Worm (Caenorhabditis elegans): ENCODE results near the gene tomm-40.

The tomm-40 gene

DNA sequence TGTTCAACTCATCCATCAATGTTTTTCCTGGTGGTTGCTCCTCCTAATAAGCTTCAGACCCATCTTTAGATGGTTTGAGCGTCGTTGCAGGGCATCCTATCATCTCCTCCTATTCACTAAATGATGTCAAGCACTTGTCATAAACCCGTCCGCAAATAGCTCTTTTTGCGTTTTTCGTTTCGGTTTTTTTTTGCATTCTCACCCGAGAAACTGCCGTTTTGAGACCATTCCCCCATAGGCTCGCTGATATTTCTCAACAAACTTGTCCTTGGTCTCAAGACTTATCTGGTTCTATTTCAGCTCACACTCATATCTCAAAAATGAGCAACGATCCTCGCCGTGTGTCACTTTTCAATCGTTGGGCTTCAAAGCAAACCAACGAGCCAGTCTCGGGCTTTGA is 13.0 kb downstream of the tomm-40 start, which contains the start of gene cal-2:
Gene cal-2, plus strand, starts transcription at position 301 of the 400 bp plus-strand sequence.
- TF ChIP-seq dsc-1 (tag; optimal IDR thresholded peaks at IDR 0.05) (peak; percentile 1), alr-1 (tag; optimal IDR thresholded peaks at IDR 0.05; ENCODE audit: borderline replicate concordance) (no peak)

DNA sequence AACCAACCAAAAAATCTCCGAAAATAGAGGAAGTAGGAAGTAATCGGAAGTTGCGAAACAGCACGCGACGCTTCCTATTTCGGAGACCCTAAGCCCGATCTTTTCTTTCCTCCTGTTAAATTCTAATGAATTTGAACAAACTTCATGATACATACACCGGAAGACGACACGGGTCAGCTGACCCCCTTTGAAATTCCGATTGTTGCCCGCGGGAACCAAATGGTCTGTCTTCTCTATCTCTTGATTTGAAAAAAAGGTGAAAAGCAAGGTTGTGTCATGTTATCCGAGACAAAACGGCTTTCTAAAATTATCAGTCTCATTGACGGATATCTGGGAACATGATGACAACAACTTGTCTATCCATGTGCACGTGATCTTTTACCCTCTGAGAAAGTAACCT is 14.3 kb downstream of the tomm-40 start:
- TF ChIP-seq ceh-88 (GFP tag; IDR thresholded peaks at IDR 0.05) (no peak), tbx-2 (tag; optimal IDR thresholded peaks at IDR 0.05) (peak; percentile 35), aha-1 (tag; optimal IDR thresholded peaks at IDR 0.05) (no peak), mab-9 (GFP tag; IDR thresholded peaks at IDR 0.05) (no peak), unc-30 (tag; optimal IDR thresholded peaks at IDR 0.05) (no peak), hlh-17 (GFP tag; optimal IDR thresholded peaks at IDR 0.05; ENCODE audit: borderline replicate concordance) (no peak), ces-1 (GFP tag; optimal IDR thresholded peaks at IDR 0.05) (no peak), F16B12.6 (tag; optimal IDR thresholded peaks at IDR 0.05) (no peak), irx-1 (tag; optimal IDR thresholded peaks at IDR 0.05) (no peak), ama-1 (optimal IDR thresholded peaks at IDR 0.05) (no peak), nhr-19 (GFP tag; conservative IDR thresholded peaks at IDR 0.05) (peak; percentile 66), ets-5 (GFP tag; IDR thresholded peaks at IDR 0.05) (no peak), lin-15B (tag; optimal IDR thresholded peaks at IDR 0.05) (no peak), nhr-85 (tag) (no peak), nhr-28 (tag; optimal IDR thresholded peaks at IDR 0.05) (no peak), egl-13 (tag; optimal IDR thresholded peaks at IDR 0.05) (no peak), snpc-4 (tag; optimal IDR thresholded peaks at IDR 0.05) (no peak), blmp-1 (tag; optimal IDR thresholded peaks at IDR 0.05) (peak; percentile 81), unc-98 (GFP tag; IDR thresholded peaks at IDR 0.05) (0 out of 2 replicates have a peak, but pooled peaks have one; percentile 3), nhr-77 (tag; optimal IDR thresholded peaks at IDR 0.05) (no peak), lsy-2 (tag; optimal IDR thresholded peaks at IDR 0.05) (peak; percentile 33 to 71), ztf-4 (tag; optimal IDR thresholded peaks at IDR 0.05) (no peak), zip-4 (GFP tag; optimal IDR thresholded peaks at IDR 0.05) (no peak), nhr-12 (tag; optimal IDR thresholded peaks at IDR 0.05) (no peak), grh-1 (GFP tag; IDR thresholded peaks at IDR 0.05) (no peak), pqm-1 (tag; optimal IDR thresholded peaks at IDR 0.05) (no peak), elt-3 (tag; optimal IDR thresholded peaks at IDR 0.05) (no peak), fkh-8 (tag; optimal IDR thresholded peaks at IDR 0.05) (no peak), dsc-1 (tag; optimal IDR thresholded peaks at IDR 0.05) (no peak), alr-1 (tag; optimal IDR thresholded peaks at IDR 0.05; ENCODE audit: borderline replicate concordance) (no peak), C34B4.2 (tag; optimal IDR thresholded peaks at IDR 0.05) (no peak), efl-1 (optimal IDR thresholded peaks at IDR 0.05) (peak in 1 of 2 experiments; percentile 32), efl-1 (GFP tag; optimal IDR thresholded peaks at IDR 0.05 in 1 of 2) (no peak), zag-1 (tag; optimal IDR thresholded peaks at IDR 0.05) (no peak), fos-1 (tag; optimal IDR thresholded peaks at IDR 0.05) (no peak), fkh-10 (GFP tag; optimal IDR thresholded peaks at IDR 0.05) (no peak), C04F5.9 (tag; optimal IDR thresholded peaks at IDR 0.05) (no peak), elt-2 (tag; optimal IDR thresholded peaks at IDR 0.05) (no peak), mdl-1 (tag; optimal IDR thresholded peaks at IDR 0.05) (peak in 1 of 2 experiments; percentile 63), nhr-84 (tag; optimal IDR thresholded peaks at IDR 0.05) (no peak), ztf-11 (tag; optimal IDR thresholded peaks at IDR 0.05) (no peak), nhr-71 (tag; optimal IDR thresholded peaks at IDR 0.05) (peak; percentile 89), isw-1 (GFP tag; IDR thresholded peaks at IDR 0.05) (no peak), mef-2 (tag; optimal IDR thresholded peaks at IDR 0.05) (no peak), lin-14 (GFP tag; optimal IDR thresholded peaks at IDR 0.05) (peak; percentile 77), snu-23 (GFP tag; optimal IDR thresholded peaks at IDR 0.05) (peak; percentile 55), hlh-4 (tag; optimal IDR thresholded peaks at IDR 0.05) (no peak), lin-13 (GFP tag; optimal IDR thresholded peaks at IDR 0.05) (peak; percentile 15), nhr-20 (tag; optimal IDR thresholded peaks at IDR 0.05) (peak; percentile 53), unc-62 (GFP tag; optimal IDR thresholded peaks at IDR 0.05) (no peak), jun-1 (tag; optimal IDR thresholded peaks at IDR 0.05) (no peak), ceh-90 (tag; optimal IDR thresholded peaks at IDR 0.05) (no peak)

Data from whole organism, L1 larva.